Fruit fly (Drosophila melanogaster) whole organism, embryonic: ENCODE results near the gene CG6766.
A peak's percentile ranks its signal among the peaks of the same experiment; 100 is the strongest.

Source experiments
- Atf3 ChIP-seq: fragments of 200-800 bp; sonication (Bioruptor generic); optimal IDR thresholded peaks from 3 replicates; lab custom pipeline; 2016; ENCODE audit warnings: missing biosample characterization, missing genetic modification characterization
- Awh ChIP-seq: fragments of 200-800 bp; sonication (Bioruptor generic); IDR thresholded peaks from 2 replicates; pipeline ENCODE4, ENCODE4 v1.3.6; 2022; ENCODE audit warnings: missing biosample characterization, missing genetic modification characterization
- Bgb ChIP-seq: fragments of 200-800 bp; sonication (Bioruptor generic); IDR thresholded peaks from 2 replicates; pipeline ENCODE4 v1.3.6; 2022; ENCODE audit warnings: missing biosample characterization, missing genetic modification characterization; ENCODE audit not compliant: partially characterized antibody
- CG10543 ChIP-seq: fragments of 200-800 bp; sonication (Bioruptor generic); optimal IDR thresholded peaks from 3 replicates; lab custom pipeline; 2017; ENCODE audit warnings: missing biosample characterization, mild to moderate bottlenecking, missing genetic modification characterization, moderate library complexity
- CG12104 ChIP-seq: fragments of 200-800 bp; sonication (Bioruptor generic); optimal IDR thresholded peaks from 3 replicates; lab custom pipeline; 2016; ENCODE audit warnings: missing biosample characterization, missing genetic modification characterization
- CG12155 ChIP-seq: fragments of 200-800 bp; sonication (Bioruptor generic); optimal IDR thresholded peaks from 3 replicates; lab custom pipeline; 2016; ENCODE audit warnings: missing biosample characterization, missing genetic modification characterization
- CG12299 ChIP-seq: fragments of 200-800 bp; sonication (Bioruptor generic); optimal IDR thresholded peaks from 2 replicates; lab custom pipeline; 2018; ENCODE audit warnings: missing biosample characterization, mild to moderate bottlenecking, missing genetic modification characterization
- CG13123 ChIP-seq: fragments of 200-800 bp; sonication (Bioruptor generic); optimal IDR thresholded peaks from 2 replicates; lab custom pipeline; 2016; ENCODE audit warnings: missing biosample characterization, missing genetic modification characterization
- CG13894 ChIP-seq: fragments of 200-800 bp; sonication (Bioruptor generic); optimal IDR thresholded peaks from 3 replicates; lab custom pipeline; 2018; ENCODE audit warnings: missing biosample characterization, mild to moderate bottlenecking, missing genetic modification characterization, moderate library complexity
- CG14667 ChIP-seq: fragments of 200-800 bp; sonication (Bioruptor generic); IDR thresholded peaks from 2 replicates; pipeline ENCODE4 v1.3.6; 2022; ENCODE audit warnings: missing biosample characterization, missing genetic modification characterization
- CG15479 ChIP-seq: fragments of 200-800 bp; sonication (Bioruptor generic); optimal IDR thresholded peaks from 3 replicates; lab custom pipeline; 2019; ENCODE audit warnings: missing biosample characterization, mild to moderate bottlenecking, missing genetic modification characterization, moderate library complexity
- CG16779 ChIP-seq: fragments of 200-800 bp; sonication (Bioruptor generic); IDR thresholded peaks from 2 replicates; pipeline ENCODE4 v1.3.6; 2022; ENCODE audit warnings: missing biosample characterization, missing genetic modification characterization
- CG16863 ChIP-seq: fragments of 200-800 bp; sonication (Bioruptor generic); optimal IDR thresholded peaks from 3 replicates; lab custom pipeline; 2016; ENCODE audit warnings: missing biosample characterization, missing genetic modification characterization
- CG2199 ChIP-seq: fragments of 200-800 bp; sonication (Bioruptor generic); IDR thresholded peaks from 3 replicates; pipeline ENCODE4 v1.3.6; 2022; ENCODE audit warnings: missing biosample characterization, missing genetic modification characterization
- CG3281 ChIP-seq: fragments of 200-800 bp; sonication (Bioruptor generic); optimal IDR thresholded peaks from 3 replicates; lab custom pipeline; 2017; ENCODE audit warnings: missing biosample characterization, mild to moderate bottlenecking, missing genetic modification characterization
- CG33213 ChIP-seq: fragments of 200-800 bp; sonication (Bioruptor generic); optimal IDR thresholded peaks from 3 replicates; lab custom pipeline; 2016; ENCODE audit warnings: missing biosample characterization, missing genetic modification characterization
- CG3838 ChIP-seq: fragments of 200-800 bp; sonication (Bioruptor generic); optimal IDR thresholded peaks from 3 replicates; lab custom pipeline; 2016; ENCODE audit warnings: missing biosample characterization, missing genetic modification characterization
- CG4328 ChIP-seq: fragments of 200-800 bp; sonication (Bioruptor generic); optimal IDR thresholded peaks from 3 replicates; lab custom pipeline; 2017; ENCODE audit warnings: missing biosample characterization, missing genetic modification reagents, missing genetic modification characterization
- CG4730 ChIP-seq: fragments of 200-800 bp; sonication (Bioruptor generic); IDR thresholded peaks from 2 replicates; pipeline ENCODE4 v1.3.6; 2022; ENCODE audit warnings: missing biosample characterization, missing genetic modification characterization
- CG5180 ChIP-seq: fragments of 200-800 bp; sonication (Bioruptor generic); optimal IDR thresholded peaks from 3 replicates; lab custom pipeline; 2017; ENCODE audit warnings: missing biosample characterization, missing genetic modification characterization, mild to moderate bottlenecking, moderate library complexity, missing genetic modification reagents
- CG7928 ChIP-seq: fragments of 200-800 bp; sonication (Bioruptor generic); optimal IDR thresholded peaks from 2 replicates; lab custom pipeline; 2017; ENCODE audit warnings: missing biosample characterization, mild to moderate bottlenecking, missing genetic modification characterization
- CG8089 ChIP-seq: fragments of 200-800 bp; sonication (Bioruptor generic); optimal IDR thresholded peaks from 3 replicates; lab custom pipeline; 2016; ENCODE audit warnings: missing biosample characterization, missing genetic modification characterization
- CG8388 ChIP-seq: fragments of 200-800 bp; sonication (Bioruptor generic); optimal IDR thresholded peaks from 2 replicates; lab custom pipeline; 2019; ENCODE audit warnings: missing biosample characterization, mild to moderate bottlenecking, missing genetic modification characterization, moderate library complexity
- CG9797 ChIP-seq: fragments of 200-800 bp; sonication (Bioruptor generic); optimal IDR thresholded peaks from 3 replicates; lab custom pipeline; 2018; ENCODE audit warnings: missing biosample characterization, mild to moderate bottlenecking, missing genetic modification characterization
- CHES-1-like ChIP-seq: fragments of 200-800 bp; sonication (Bioruptor generic); optimal IDR thresholded peaks from 2 replicates; lab custom pipeline; 2016; ENCODE audit warnings: missing biosample characterization, missing genetic modification characterization
- Dad ChIP-seq: fragments of 200-800 bp; sonication (Bioruptor generic); optimal IDR thresholded peaks from 3 replicates; lab custom pipeline; 2016; ENCODE audit warnings: missing biosample characterization, missing genetic modification characterization
- Dll ChIP-seq: fragments of 200-800 bp; sonication (Bioruptor generic); IDR thresholded peaks from 4 replicates; pipeline ENCODE4 v1.3.6; 2022; ENCODE audit warnings: missing biosample characterization, missing genetic modification characterization; ENCODE audit not compliant: partially characterized antibody
- Gug ChIP-seq: fragments of 200-800 bp; sonication (Bioruptor generic); IDR thresholded peaks from 4 replicates; pipeline ENCODE4 v1.3.6; 2022; ENCODE audit warnings: missing biosample characterization, missing genetic modification characterization
- HLH3B ChIP-seq: fragments of 200-800 bp; sonication (Bioruptor generic); IDR thresholded peaks from 2 replicates; pipeline ENCODE4 v1.3.6; 2022; ENCODE audit warnings: missing biosample characterization, missing genetic modification characterization
- Hey ChIP-seq: fragments of 200-800 bp; sonication (Bioruptor generic); optimal IDR thresholded peaks from 3 replicates; lab custom pipeline; 2018; ENCODE audit warnings: missing biosample characterization, mild to moderate bottlenecking, missing genetic modification characterization
- Med ChIP-seq: fragments of 200-800 bp; sonication (Bioruptor generic); peaks from one replicate; lab custom pipeline; 2016; ENCODE audit warnings: missing biosample characterization, missing genetic modification characterization, mild to moderate bottlenecking, inconsistent platforms, moderate library complexity
- Myb ChIP-seq: fragments of 200-800 bp; sonication (Bioruptor generic); optimal IDR thresholded peaks from 2 replicates; lab custom pipeline; 2016; ENCODE audit warnings: missing biosample characterization, missing genetic modification characterization
- Nf-YC ChIP-seq: fragments of 200-800 bp; optimal IDR thresholded peaks from 3 replicates; lab custom pipeline; 2019; ENCODE audit warnings: missing biosample characterization, mild to moderate bottlenecking, missing genetic modification characterization, moderate library complexity
- Poxn ChIP-seq: fragments of 200-800 bp; sonication (Bioruptor generic); IDR thresholded peaks from 2 replicates; pipeline ENCODE4 v1.3.6; 2022; ENCODE audit warnings: missing biosample characterization, missing genetic modification characterization
- Ravus ChIP-seq: fragments of 200-800 bp; sonication (Bioruptor generic); IDR thresholded peaks from 2 replicates; pipeline ENCODE4 v1.3.6; 2022; ENCODE audit warnings: missing biosample characterization, missing genetic modification characterization
- Rx ChIP-seq: fragments of 200-800 bp; sonication (Bioruptor generic); IDR thresholded peaks from 2 replicates; pipeline ENCODE4 v1.3.6; 2022; ENCODE audit warnings: missing biosample characterization, missing genetic modification characterization
- Six4 ChIP-seq: fragments of 200-800 bp; sonication (Bioruptor generic); optimal IDR thresholded peaks from 2 replicates; lab custom pipeline; 2016; ENCODE audit warnings: missing biosample characterization, missing genetic modification characterization
- al ChIP-seq: fragments of 200-800 bp; sonication (Bioruptor generic); IDR thresholded peaks from 2 replicates; pipeline ENCODE4 v1.3.6; 2022; ENCODE audit warnings: missing biosample characterization, missing genetic modification characterization
- bab2 ChIP-seq: fragments of 200-800 bp; sonication (Bioruptor generic); optimal IDR thresholded peaks from 2 replicates; lab custom pipeline; 2016; ENCODE audit warnings: missing biosample characterization, missing genetic modification characterization
- dan ChIP-seq: fragments of 200-800 bp; sonication (Bioruptor generic); IDR thresholded peaks from 2 replicates; pipeline ENCODE4 v1.3.6; 2022; ENCODE audit warnings: missing biosample characterization, missing genetic modification characterization
- dimm ChIP-seq: fragments of 200-800 bp; sonication (Bioruptor generic); IDR thresholded peaks from 2 replicates; pipeline ENCODE4 v1.3.6; 2022; ENCODE audit warnings: missing biosample characterization, missing genetic modification characterization
- fd64A ChIP-seq: fragments of 200-800 bp; sonication (Bioruptor generic); optimal IDR thresholded peaks from 3 replicates; lab custom pipeline; 2018; ENCODE audit warnings: missing biosample characterization, mild to moderate bottlenecking, missing genetic modification characterization
- gcm2 ChIP-seq: fragments of 200-800 bp; sonication (Bioruptor generic); optimal IDR thresholded peaks from 2 replicates; lab custom pipeline; 2016; ENCODE audit warnings: missing biosample characterization, missing genetic modification characterization
- gem ChIP-seq: fragments of 200-800 bp; sonication (Bioruptor generic); optimal IDR thresholded peaks from 2 replicates; lab custom pipeline; 2019; ENCODE audit warnings: missing biosample characterization, mild to moderate bottlenecking, missing genetic modification characterization, moderate library complexity
- kay ChIP-seq: fragments of 200-800 bp; sonication (Bioruptor generic); optimal IDR thresholded peaks from 2 replicates; lab custom pipeline; 2016; ENCODE audit warnings: missing biosample characterization, missing genetic modification characterization
- lilli ChIP-seq: fragments of 200-800 bp; sonication (Bioruptor generic); optimal IDR thresholded peaks from 3 replicates; lab custom pipeline; 2016; ENCODE audit warnings: missing biosample characterization, missing genetic modification characterization
- luna ChIP-seq: fragments of 200-800 bp; sonication (Bioruptor generic); optimal IDR thresholded peaks from 2 replicates; lab custom pipeline; 2016; ENCODE audit warnings: missing biosample characterization, missing genetic modification characterization
- pfk ChIP-seq: fragments of 200-800 bp; sonication (Bioruptor generic); optimal IDR thresholded peaks from 2 replicates; lab custom pipeline; 2018; ENCODE audit warnings: missing biosample characterization, mild to moderate bottlenecking, missing genetic modification characterization, moderate library complexity
- psq ChIP-seq: fragments of 200-800 bp; sonication (Bioruptor generic); optimal IDR thresholded peaks from 2 replicates; lab custom pipeline; 2017; ENCODE audit warnings: missing biosample characterization, missing genetic modification characterization
- repo ChIP-seq: fragments of 200-800 bp; sonication (Bioruptor generic); optimal IDR thresholded peaks from 2 replicates; lab custom pipeline; 2016; ENCODE audit warnings: missing biosample characterization, missing genetic modification characterization
- sd ChIP-seq: fragments of 200-800 bp; sonication (Bioruptor generic); optimal IDR thresholded peaks from 3 replicates; lab custom pipeline; 2018; ENCODE audit warnings: missing biosample characterization, mild to moderate bottlenecking, missing genetic modification characterization, moderate library complexity
- toy ChIP-seq: fragments of 200-800 bp; sonication (Bioruptor generic); IDR thresholded peaks from 2 replicates; pipeline ENCODE4 v1.3.6; 2022; ENCODE audit warnings: missing biosample characterization, missing genetic modification characterization
- ttk ChIP-seq: fragments of 200-800 bp; sonication (Bioruptor generic); IDR thresholded peaks from 2 replicates; pipeline ENCODE4 v2.1.2; 2022; ENCODE audit warnings: missing biosample characterization, missing genetic modification characterization

CG6766 gene

dm6 chr2L:12024104-12024503 lies 16.4 kb downstream of the CG6766 start (continued):
- no peak for TF ChIP-seq Rx (GFP tag; lab: Robert Waterston, UW)
- TF ChIP-seq bab2 (GFP tag; lab: Kevin White, UChicago) = no peak
- TF ChIP-seq Poxn (GFP tag; lab: Robert Waterston, UW) = no peak
- no peak for TF ChIP-seq Awh (GFP tag; lab: Robert Waterston, UW)
- TF ChIP-seq Ravus (GFP tag; lab: Robert Waterston, UW) = no peak
- no peak for TF ChIP-seq CG13123
- TF ChIP-seq CG3838 (GFP tag; lab: Kevin White, UChicago) = no peak
- peak; percentile 80 for TF ChIP-seq sd (tag; lab: Kevin White, UChicago)
- TF ChIP-seq CG13894 (tag; lab: Kevin White, UChicago) = peak; percentile 32
- TF ChIP-seq Hey (tag; lab: Kevin White, UChicago) = no peak
- no peak for TF ChIP-seq ttk (GFP tag; lab: Robert Waterston, UW)
- no peak for TF ChIP-seq CG33213 (GFP tag; lab: Kevin White, UChicago)
- no peak for TF ChIP-seq CG14667
- no peak for TF ChIP-seq CG10543
- no peak for TF ChIP-seq repo
- no peak for TF ChIP-seq CG12104 (GFP tag; lab: Kevin White, UChicago)
- peak; percentile 25 for TF ChIP-seq Med (GFP tag; lab: Kevin White, UChicago)
- TF ChIP-seq CG12155 = no peak
- TF ChIP-seq CG5180 (GFP tag; lab: Kevin White, UChicago) = peak; percentile 3
- TF ChIP-seq kay (GFP tag; lab: Kevin White, UChicago) = no peak
- no peak for TF ChIP-seq CG8089
- TF ChIP-seq dan (GFP tag; lab: Robert Waterston, UW) = no peak
- TF ChIP-seq Nf-YC (tag; lab: Kevin White, UChicago) = no peak
- TF ChIP-seq Myb (GFP tag; lab: Kevin White, UChicago) = no peak

- TF ChIP-seq CG15479 (GFP tag; lab: Kevin White, UChicago) (no peak), Dll (GFP tag; lab: Robert Waterston, UW) (no peak), CG7928 (GFP tag; lab: Kevin White, UChicago) (no peak), al (GFP tag; lab: Robert Waterston, UW) (no peak), gem (peak; percentile 73), CG16863 (GFP tag; lab: Kevin White, UChicago) (peak; percentile 37), Gug (GFP tag; lab: Robert Waterston, UW) (no peak; the same call in 3 of the 4 replicates), CG4328 (GFP tag; lab: Kevin White, UChicago) (peak; percentile 25), CG16779 (GFP tag; lab: Robert Waterston, UW) (peak; percentile 62; the same call in 1 of the 2 replicates), gcm2 (GFP tag; lab: Kevin White, UChicago) (no peak), CG8388 (GFP tag; lab: Kevin White, UChicago) (peak; percentile 42), luna (GFP tag; lab: Kevin White, UChicago) (no peak), CG4730 (GFP tag; lab: Robert Waterston, UW) (no peak), CG2199 (GFP tag; lab: Robert Waterston, UW) (no peak), toy (GFP tag; lab: Robert Waterston, UW) (no peak), psq (peak; percentile 46), CG12299 (tag; lab: Kevin White, UChicago) (peak; percentile 89), Dad (no peak), Bgb (no peak), Six4 (peak; percentile 34), HLH3B (GFP tag; lab: Robert Waterston, UW) (no peak; the same call in 1 of the 2 replicates), dimm (GFP tag; lab: Robert Waterston, UW) (no peak), Atf3 (GFP tag; lab: Kevin White, UChicago) (no peak), lilli (GFP tag; lab: Kevin White, UChicago) (peak; percentile 26), CG3281 (GFP tag; lab: Kevin White, UChicago) (peak; percentile 80), fd64A (GFP tag; lab: Kevin White, UChicago) (peak; percentile 84), pfk (GFP tag; lab: Kevin White, UChicago) (peak; percentile 20), CHES-1-like (GFP tag; lab: Kevin White, UChicago) (no peak), CG9797 (no peak)
These were observed 19.3 kb downstream of the CG6766 start for dm6 chr2L:12021193-12021592.
